Worm (Caenorhabditis elegans) whole organism, L1 larva: ENCODE data around the gene pei-2.

Source experiments
- C04F5.9 ChIP-seq: sonication (generic microtip); optimal IDR thresholded peaks from 2 replicates; lab custom pipeline; 2016; ENCODE audit warnings: missing genetic modification characterization, missing compliant biosample characterization
- Y116A8C.19 ChIP-seq: sonication (generic microtip); optimal IDR thresholded peaks from 2 replicates; lab custom pipeline; 2016; ENCODE audit warnings: missing compliant biosample characterization, missing genetic modification characterization, borderline replicate concordance
- aha-1 ChIP-seq: fragments of 150-350 bp; optimal IDR thresholded peaks from 2 replicates; lab custom pipeline; 2014; ENCODE audit warnings: missing biosample characterization, missing genetic modification characterization
- alr-1 ChIP-seq: fragments of 200-800 bp; sonication (Bioruptor generic); optimal IDR thresholded peaks from 2 replicates; lab custom pipeline; 2018; ENCODE audit warnings: borderline replicate concordance, mild to moderate bottlenecking, missing genetic modification characterization, missing compliant biosample characterization
- ceh-63 ChIP-seq: fragments of 200-800 bp; sonication (Bioruptor generic); optimal IDR thresholded peaks from 2 replicates; lab custom pipeline; 2018; ENCODE audit warnings: mild to moderate bottlenecking, missing genetic modification characterization, missing compliant biosample characterization
- ceh-82 ChIP-seq, 3 experiments: fragments of 150-350 bp in 1 of 3; sonication (generic microtip) in 2 of 3; optimal IDR thresholded peaks; 2 replicates each; lab custom pipeline; 2014 to 2017; ENCODE audit warnings: missing biosample characterization in 3 of 3, missing genetic modification characterization in 3 of 3
- ceh-90 ChIP-seq: sonication (generic microtip); optimal IDR thresholded peaks from 2 replicates; lab custom pipeline; 2016; ENCODE audit warnings: missing genetic modification characterization, missing compliant biosample characterization
- dpl-1 ChIP-seq, 3 experiments: fragments of 150-350 bp in 2 of 3; sonication (generic microtip) in 1 of 3; optimal IDR thresholded peaks; 2 replicates each; lab custom pipeline; 2014 to 2017; ENCODE audit warnings: missing biosample characterization in 3 of 3, missing genetic modification characterization in 3 of 3, missing genetic modification reagents in 3 of 3
- efl-1 ChIP-seq, 4 experiments: fragments of 150-350 bp; optimal IDR thresholded peaks in 3 of 4; peaks in 1 of 4; 1 replicate in 1 of 4; 2 replicates in 3 of 4; lab custom pipeline; 2014; ENCODE audit warnings: missing biosample characterization in 2 of 4, missing genetic modification characterization in 2 of 4, missing genetic modification reagents in 2 of 4
- efl-3 ChIP-seq: fragments of 200-800 bp; sonication (Bioruptor generic); optimal IDR thresholded peaks from 2 replicates; lab custom pipeline; 2018; ENCODE audit warnings: mild to moderate bottlenecking, missing genetic modification characterization, missing compliant biosample characterization
- egl-13 ChIP-seq: sonication (generic microtip); optimal IDR thresholded peaks from 2 replicates; lab custom pipeline; 2016; ENCODE audit warnings: missing genotype, missing genetic modification reagents, missing genetic modification characterization, missing compliant biosample characterization
- ets-5 ChIP-seq: fragments of 200-800 bp; sonication (Bioruptor generic); IDR thresholded peaks from 2 replicates; pipeline ENCODE4 v1.3.6; 2022; ENCODE audit warnings: missing genetic modification characterization, missing compliant biosample characterization
- fkh-4 ChIP-seq: sonication (generic microtip); optimal IDR thresholded peaks from 2 replicates; lab custom pipeline; 2016; ENCODE audit warnings: missing compliant biosample characterization, missing genetic modification characterization, borderline replicate concordance
- fos-1 ChIP-seq: fragments of 150-350 bp; optimal IDR thresholded peaks from 2 replicates; lab custom pipeline; 2014; ENCODE audit warnings: missing biosample characterization, missing genetic modification characterization
- grh-1 ChIP-seq: fragments of 200-800 bp; sonication (Bioruptor generic); IDR thresholded peaks from 2 replicates; pipeline ENCODE4 v1.3.6; 2022; ENCODE audit warnings: missing genetic modification reagents, missing genetic modification characterization, missing compliant biosample characterization
- hlh-17 ChIP-seq: fragments of 200-800 bp; sonication (Bioruptor generic); optimal IDR thresholded peaks from 2 replicates; lab custom pipeline; 2018; ENCODE audit warnings: missing genetic modification characterization, mild to moderate bottlenecking, missing compliant biosample characterization, moderate library complexity, borderline replicate concordance
- lin-13 ChIP-seq: fragments of 150-350 bp; optimal IDR thresholded peaks from 2 replicates; lab custom pipeline; 2014; ENCODE audit warnings: missing biosample characterization, missing genetic modification reagents, missing genetic modification characterization
- lin-15B ChIP-seq: fragments of 150-350 bp; sonication (generic microtip); optimal IDR thresholded peaks from 3 replicates; lab custom pipeline; 2014; ENCODE audit warnings: missing biosample characterization, missing genetic modification characterization
- lin-35 ChIP-seq, 2 experiments: fragments of 150-350 bp; optimal IDR thresholded peaks; 2 replicates each; lab custom pipeline; 2014; ENCODE audit warnings: missing biosample characterization in 2 of 2, missing genetic modification characterization in 2 of 2, missing genetic modification reagents in 2 of 2
- lin-39 ChIP-seq: fragments of 150-350 bp; optimal IDR thresholded peaks from 2 replicates; lab custom pipeline; 2014; ENCODE audit warnings: missing biosample characterization, missing genetic modification reagents, missing genetic modification characterization
- lsy-2 ChIP-seq, 2 experiments: fragments of 150-350 bp; optimal IDR thresholded peaks; 2 replicates each; lab custom pipeline; 2014; ENCODE audit warnings: missing biosample characterization in 2 of 2, missing genetic modification characterization in 2 of 2
- mab-9 ChIP-seq: fragments of 200-800 bp; sonication (Bioruptor generic); IDR thresholded peaks from 2 replicates; pipeline ENCODE4 v1.3.6; 2022; ENCODE audit warnings: missing genetic modification reagents, missing genetic modification characterization, missing compliant biosample characterization
- mdl-1 ChIP-seq, 2 experiments: fragments of 150-350 bp; optimal IDR thresholded peaks; 2 replicates each; lab custom pipeline; 2014 to 2017; ENCODE audit warnings: missing biosample characterization in 2 of 2, missing genetic modification characterization in 2 of 2, inconsistent platforms in 1 of 2
- nhr-12 ChIP-seq: sonication (generic microtip); optimal IDR thresholded peaks from 2 replicates; lab custom pipeline; 2017; ENCODE audit warnings: missing biosample characterization, missing genetic modification characterization
- nhr-19 ChIP-seq: fragments of 200-800 bp; sonication (Bioruptor generic); conservative IDR thresholded peaks from 2 replicates; pipeline ENCODE4 v1.3.6; 2022; ENCODE audit warnings: missing genetic modification characterization, missing compliant biosample characterization
- nhr-20 ChIP-seq: sonication (generic microtip); optimal IDR thresholded peaks from 2 replicates; lab custom pipeline; 2016; ENCODE audit warnings: mild to moderate bottlenecking, missing genetic modification characterization, missing compliant biosample characterization
- nhr-28 ChIP-seq: fragments of 150-350 bp; optimal IDR thresholded peaks from 2 replicates; lab custom pipeline; 2014; ENCODE audit warnings: missing biosample characterization, missing genetic modification characterization
- nhr-76 ChIP-seq: sonication (generic microtip); optimal IDR thresholded peaks from 2 replicates; lab custom pipeline; 2017; ENCODE audit warnings: missing biosample characterization, missing genetic modification characterization
- nhr-90 ChIP-seq: sonication (generic microtip); optimal IDR thresholded peaks from 2 replicates; lab custom pipeline; 2016; ENCODE audit warnings: mild to moderate bottlenecking, missing genetic modification characterization, missing compliant biosample characterization; ENCODE audit not compliant: poor library complexity
- pag-3 ChIP-seq: sonication (generic microtip); optimal IDR thresholded peaks from 2 replicates; lab custom pipeline; 2017; ENCODE audit warnings: missing genetic modification characterization, mild to moderate bottlenecking, missing compliant biosample characterization, antibody characterized with exemption, borderline replicate concordance; ENCODE audit not compliant: insufficient read depth
- pax-3 ChIP-seq: fragments of 200-800 bp; sonication (Bioruptor generic); optimal IDR thresholded peaks from 2 replicates; lab custom pipeline; 2018; ENCODE audit warnings: mild to moderate bottlenecking, missing genetic modification characterization, moderate library complexity, missing compliant biosample characterization
- rnt-1 ChIP-seq: sonication (generic microtip); optimal IDR thresholded peaks from 2 replicates; lab custom pipeline; 2016; ENCODE audit warnings: mild to moderate bottlenecking, missing genetic modification characterization, moderate library complexity, missing compliant biosample characterization
- skn-1 ChIP-seq: fragments of 150-350 bp; optimal IDR thresholded peaks from 2 replicates; lab custom pipeline; 2014; ENCODE audit warnings: missing biosample characterization, missing genetic modification characterization
- snpc-4 ChIP-seq: fragments of 150-350 bp; optimal IDR thresholded peaks from 2 replicates; lab custom pipeline; 2014; ENCODE audit warnings: missing biosample characterization, missing genetic modification characterization
- sptf-1 ChIP-seq: fragments of 150-350 bp; optimal IDR thresholded peaks from 2 replicates; lab custom pipeline; 2014; ENCODE audit warnings: missing biosample characterization, missing genetic modification characterization
- unc-30 ChIP-seq: sonication (generic microtip); optimal IDR thresholded peaks from 2 replicates; lab custom pipeline; 2017; ENCODE audit warnings: missing biosample characterization, missing genetic modification characterization
- unc-98 ChIP-seq: fragments of 200-800 bp; sonication (Bioruptor generic); IDR thresholded peaks from 2 replicates; pipeline ENCODE4 v1.3.6; 2022; ENCODE audit warnings: missing genetic modification characterization, missing compliant biosample characterization
- zip-4 ChIP-seq: fragments of 200-800 bp; sonication (Bioruptor generic); optimal IDR thresholded peaks from 2 replicates; lab custom pipeline; 2018; ENCODE audit warnings: mild to moderate bottlenecking, missing genetic modification characterization, moderate library complexity, missing compliant biosample characterization
- ztf-11 ChIP-seq, 2 experiments: sonication (generic microtip); optimal IDR thresholded peaks; 2 replicates each; lab custom pipeline; 2016 to 2017; ENCODE audit warnings: missing genetic modification characterization in 2 of 2, missing biosample characterization in 1 of 2, missing compliant biosample characterization in 1 of 2

pei-2 gene

ce11 chrV:1052559-1053064 lies 29.3 kb upstream of the pei-2 start, which contains the start of gene K10C9.4:
Gene K10C9.4 (minus strand): TSS chrV:1053014.
- TF ChIP-seq nhr-76 (tag; lab: Kevin White, UChicago) (no peak), hlh-17 (GFP tag; lab: Kevin White, UChicago) (no peak), C04F5.9 (no peak), fkh-4 (tag; lab: Kevin White, UChicago) (no peak), sptf-1 (tag; lab: Kevin White, UChicago) (no peak), lin-39 (tag; lab: Kevin White, UChicago) (no peak), lin-13 (GFP tag; lab: Kevin White, UChicago) (no peak)
- TF ChIP-seq, all 84 proteins: peak for 0

ce11 chrV:1051651-1052050 lies 28.4 kb upstream of the pei-2 start:
- TF ChIP-seq ets-5 (GFP tag; lab: Robert Waterston, UW) (no peak), zip-4 (GFP tag; lab: Kevin White, UChicago) (no peak), skn-1 (no peak), alr-1 (tag; lab: Kevin White, UChicago) (no peak), egl-13 (tag; lab: Kevin White, UChicago) (no peak), lin-35 (GFP tag; optimal IDR thresholded peaks at IDR 0.05; lab: Kevin White, UChicago) (no peak), unc-98 (GFP tag; lab: Robert Waterston, UW) (no peak)

DNA sequence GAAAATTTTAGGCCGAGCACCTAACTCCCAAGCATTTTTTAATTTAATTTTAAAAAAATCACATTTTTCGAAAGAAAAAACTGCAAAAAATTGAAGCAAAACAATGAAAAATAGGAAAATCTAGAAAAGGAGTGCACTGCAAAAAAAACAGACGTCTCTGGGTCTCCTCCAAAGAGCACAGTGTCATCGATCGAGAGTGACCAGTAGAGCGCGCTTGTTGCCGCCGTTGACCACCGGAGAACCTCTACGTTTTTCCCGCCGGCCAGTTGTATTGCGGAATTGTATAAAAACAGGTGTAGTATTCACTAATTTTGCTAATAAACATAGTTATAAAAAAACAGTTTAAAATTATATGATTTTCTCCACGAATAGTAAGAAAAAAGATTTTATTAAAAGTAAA lies 26.1 kb upstream of the pei-2 start:
- TF ChIP-seq ceh-63 (GFP tag; lab: Kevin White, UChicago) (no peak), aha-1 (tag; lab: Kevin White, UChicago) (no peak), nhr-12 (tag; lab: Kevin White, UChicago) (no peak), dpl-1 (GFP tag; optimal IDR thresholded peaks at IDR 0.05; lab: Kevin White, UChicago) (peak in 1 of 3 experiments; percentile 46), unc-30 (tag; lab: Kevin White, UChicago) (no peak), efl-1 (optimal IDR thresholded peaks at IDR 0.05; lab: Kevin White, UChicago) (peak; percentile 21 to 36), efl-1 (GFP tag; optimal IDR thresholded peaks at IDR 0.05 in 1 of 2; lab: Kevin White, UChicago) (no peak), lin-35 (GFP tag; optimal IDR thresholded peaks at IDR 0.05; lab: Kevin White, UChicago) (peak; percentile 6 to 40), ceh-82 (tag; optimal IDR thresholded peaks at IDR 0.05; lab: Kevin White, UChicago) (peak in 1 of 3 experiments; percentile 7), lin-15B (tag; lab: Kevin White, UChicago) (no peak), nhr-28 (no peak), lsy-2 (tag; optimal IDR thresholded peaks at IDR 0.05; lab: Kevin White, UChicago) (peak in 1 of 2 experiments; percentile 38), snpc-4 (no peak), lin-13 (GFP tag; lab: Kevin White, UChicago) (no peak)

DNA sequence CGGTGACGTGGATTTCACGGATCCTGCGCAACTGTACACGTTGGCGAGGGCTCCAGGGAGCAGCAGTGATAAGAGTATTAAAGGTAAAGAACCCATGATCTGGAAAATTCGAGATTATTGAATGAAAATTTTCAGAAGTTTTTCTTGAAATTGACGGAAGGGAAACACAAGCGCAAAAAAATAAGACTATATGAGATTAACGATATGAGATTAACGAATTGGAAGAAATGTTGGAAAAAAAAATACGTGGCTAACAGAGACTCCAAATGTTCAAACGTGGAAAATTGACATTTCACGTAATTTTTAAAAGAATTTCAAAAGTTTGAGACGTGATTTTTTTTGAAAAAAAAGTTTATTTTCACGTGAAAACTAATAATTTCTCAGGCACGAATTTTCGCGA lies 25.2 kb upstream of the pei-2 start, which contains the start of gene nra-4:
Gene nra-4, minus strand, starts transcription at position 101 of the 400 bp plus-strand sequence.
- no peak for TF ChIP-seq ztf-11 (tag; optimal IDR thresholded peaks at IDR 0.05; lab: Kevin White, UChicago)
- no peak for TF ChIP-seq fos-1 (tag; lab: Kevin White, UChicago)
- no peak for TF ChIP-seq mab-9 (GFP tag; lab: Robert Waterston, UW)
- TF ChIP-seq unc-30 (tag; lab: Kevin White, UChicago): no peak
- TF ChIP-seq Y116A8C.19 (tag; lab: Kevin White, UChicago): no peak
- no peak for TF ChIP-seq nhr-90
- TF ChIP-seq pag-3 (tag; lab: Kevin White, UChicago): no peak
- no peak for TF ChIP-seq rnt-1 (tag; lab: Kevin White, UChicago)
- no peak for TF ChIP-seq ceh-90 (tag; lab: Kevin White, UChicago)
- TF ChIP-seq nhr-76 (tag; lab: Kevin White, UChicago): no peak
- TF ChIP-seq nhr-20: no peak
- no peak for TF ChIP-seq dpl-1 (GFP tag; optimal IDR thresholded peaks at IDR 0.05; lab: Kevin White, UChicago)
- TF ChIP-seq mdl-1 (tag; optimal IDR thresholded peaks at IDR 0.05; lab: Kevin White, UChicago): no peak
- no peak for TF ChIP-seq nhr-19 (GFP tag; lab: Robert Waterston, UW)
- TF ChIP-seq nhr-12 (tag; lab: Kevin White, UChicago): no peak
- TF ChIP-seq grh-1 (GFP tag; lab: Robert Waterston, UW): no peak
- TF ChIP-seq lin-13 (GFP tag; lab: Kevin White, UChicago): no peak
- TF ChIP-seq pax-3 (tag; lab: Kevin White, UChicago): no peak
- TF ChIP-seq efl-3 (GFP tag; lab: Kevin White, UChicago): no peak
- TF ChIP-seq ceh-63 (GFP tag; lab: Kevin White, UChicago): no peak
- TF ChIP-seq, all 84 proteins: peak for 0
